Worm (Caenorhabditis elegans): ENCODE measurements around the gene F26C11.4.

Gene F26C11.4

ce11 chrII:9891031-9891689, 24.9 kb downstream of the F26C11.4 start, which contains the start of gene vgln-1:
TSS of gene vgln-1 (minus strand) at chrII:9891081.
- no peak for TF ChIP-seq ztf-11 (tag; optimal IDR thresholded peaks at IDR 0.05)
- TF ChIP-seq hlh-11 (tag; optimal IDR thresholded peaks at IDR 0.05): no peak
- TF ChIP-seq T20F7.1 (GFP tag; optimal IDR thresholded peaks at IDR 0.05): no peak
- TF ChIP-seq egl-27 (tag; optimal IDR thresholded peaks at IDR 0.05): no peak
- peak; percentile 14 for TF ChIP-seq nhr-28 (tag; optimal IDR thresholded peaks at IDR 0.05)
- TF ChIP-seq nhr-6 (tag; optimal IDR thresholded peaks at IDR 0.05): no peak
- no peak for TF ChIP-seq nhr-48 (tag; optimal IDR thresholded peaks at IDR 0.05)
- no peak for TF ChIP-seq ceh-44 (GFP tag; IDR thresholded peaks at IDR 0.05)
- TF ChIP-seq mep-1 (tag; optimal IDR thresholded peaks at IDR 0.05): no peak
- no peak for TF ChIP-seq cey-2 (tag; optimal IDR thresholded peaks at IDR 0.05; ENCODE audit: borderline replicate concordance, insufficient read depth)
- TF ChIP-seq Y75B8A.6 (GFP tag; IDR thresholded peaks at IDR 0.05): no peak
- TF ChIP-seq unc-62 (GFP tag; optimal IDR thresholded peaks at IDR 0.05 in 1 of 2): peak in 1 of 2 experiments; percentile 60
- no peak for TF ChIP-seq unc-62 (tag; optimal IDR thresholded peaks at IDR 0.05)
- no peak for TF ChIP-seq ctbp-1 (GFP tag; IDR thresholded peaks at IDR 0.05)
- no peak for TF ChIP-seq attf-4 (tag; optimal IDR thresholded peaks at IDR 0.05)
- TF ChIP-seq F26F4.8 (GFP tag; conservative IDR thresholded peaks at IDR 0.05): no peak
- TF ChIP-seq rbr-2 (tag; optimal IDR thresholded peaks at IDR 0.05): no peak
- peak; percentile 31 for TF ChIP-seq nhr-11 (tag; optimal IDR thresholded peaks at IDR 0.05)
- peak; percentile 31 for TF ChIP-seq mes-2 (tag; optimal IDR thresholded peaks at IDR 0.05; ENCODE audit: poor library complexity, severe bottlenecking)
- no peak for TF ChIP-seq spr-1 (tag; optimal IDR thresholded peaks at IDR 0.05)
- no peak for TF ChIP-seq ces-1 (GFP tag; optimal IDR thresholded peaks at IDR 0.05)
- no peak for TF ChIP-seq F49E8.2 (tag; optimal IDR thresholded peaks at IDR 0.05; ENCODE audit: borderline replicate concordance)
- TF ChIP-seq lir-3 (tag; optimal IDR thresholded peaks at IDR 0.05): no peak
- TF ChIP-seq mdl-1 (tag; optimal IDR thresholded peaks at IDR 0.05): peak in 1 of 2 experiments; percentile 35
- no peak for TF ChIP-seq ceh-62 (tag; optimal IDR thresholded peaks at IDR 0.05)
- TF ChIP-seq unc-39 (tag; optimal IDR thresholded peaks at IDR 0.05): no peak
- no peak for TF ChIP-seq T26A8.4 (GFP tag; IDR thresholded peaks at IDR 0.05)
- no peak for TF ChIP-seq nhr-76 (tag; optimal IDR thresholded peaks at IDR 0.05)
- 0 out of 2 replicates have a peak, but pooled peaks have one; percentile 10 for TF ChIP-seq egl-43 (GFP tag; IDR thresholded peaks at IDR 0.05)
- TF ChIP-seq arid-1 (GFP tag; conservative IDR thresholded peaks at IDR 0.05): no peak
- TF ChIP-seq mxl-2 (GFP tag; conservative IDR thresholded peaks at IDR 0.05): no peak
- TF ChIP-seq fos-1 (tag; optimal IDR thresholded peaks at IDR 0.05): no peak
- TF ChIP-seq D1046.2 (GFP tag; IDR thresholded peaks at IDR 0.05): no peak
- no peak for TF ChIP-seq gei-8 (GFP tag; optimal IDR thresholded peaks at IDR 0.05)
- TF ChIP-seq Y105C5A.15 (GFP tag; IDR thresholded peaks at IDR 0.05): 0 out of 2 replicates have a peak, but pooled peaks have one; percentile 37
- TF ChIP-seq aly-2 (tag; optimal IDR thresholded peaks at IDR 0.05): no peak
- no peak for TF ChIP-seq fkh-10 (GFP tag; optimal IDR thresholded peaks at IDR 0.05)
- no peak for TF ChIP-seq duxl-1 (tag; optimal IDR thresholded peaks at IDR 0.05; ENCODE audit: poor library complexity)
- no peak for TF ChIP-seq dmd-8 (GFP tag; IDR thresholded peaks at IDR 0.05)
- TF ChIP-seq skn-1 (tag; optimal IDR thresholded peaks at IDR 0.05): no peak
- peak; percentile 55 for TF ChIP-seq nhr-25 (tag; optimal IDR thresholded peaks at IDR 0.05; ENCODE audit: borderline replicate concordance, insufficient read depth)
- TF ChIP-seq snpc-4 (tag; optimal IDR thresholded peaks at IDR 0.05): no peak
- TF ChIP-seq zfp-2 (tag; optimal IDR thresholded peaks at IDR 0.05): no peak
- TF ChIP-seq lin-15B (tag; optimal IDR thresholded peaks at IDR 0.05): no peak
- no peak for TF ChIP-seq lin-29 (GFP tag; IDR thresholded peaks at IDR 0.05)
- no peak for TF ChIP-seq hmg-1.1 (GFP tag; IDR thresholded peaks at IDR 0.05)
- TF ChIP-seq mxl-3 (GFP tag; optimal IDR thresholded peaks at IDR 0.05): peak; percentile 61
- TF ChIP-seq F10B5.3 (tag; optimal IDR thresholded peaks at IDR 0.05): no peak
- TF ChIP-seq madf-5 (GFP tag; IDR thresholded peaks at IDR 0.05): no peak
- no peak for TF ChIP-seq Y48G9A.11 (GFP tag; IDR thresholded peaks at IDR 0.05)
- no peak for TF ChIP-seq lin-38 (GFP tag; IDR thresholded peaks at IDR 0.05)
